Worm (Caenorhabditis elegans): ENCODE measurements around the gene R06B10.7.

The R06B10.7 gene

ce11 chrIII:1009775-1010174 is 8.6 kb upstream of the R06B10.7 start, which contains the start of gene clc-24:
Gene clc-24, plus strand, starts transcription at chrIII:1010037.
- TF ChIP-seq cnd-1 (tag; optimal IDR thresholded peaks at IDR 0.05) = no peak
- TF ChIP-seq pha-4 (tag; optimal IDR thresholded peaks at IDR 0.05) = no peak

- TF ChIP-seq blmp-1 (tag; optimal IDR thresholded peaks at IDR 0.05) (no peak), sem-2 (GFP tag; optimal IDR thresholded peaks at IDR 0.05) (no peak), nhr-28 (tag; optimal IDR thresholded peaks at IDR 0.05) (no peak), pha-4 (tag; optimal IDR thresholded peaks at IDR 0.05) (no peak), nhr-12 (tag; optimal IDR thresholded peaks at IDR 0.05) (no peak), elt-1 (tag; optimal IDR thresholded peaks at IDR 0.05; ENCODE audit: borderline replicate concordance, insufficient read depth) (no peak), unc-39 (tag; optimal IDR thresholded peaks at IDR 0.05) (no peak), hlh-1 (tag; optimal IDR thresholded peaks at IDR 0.05) (no peak), lin-13 (tag; optimal IDR thresholded peaks at IDR 0.05) (no peak), unc-120 (tag; optimal IDR thresholded peaks at IDR 0.05; ENCODE audit: poor library complexity, severe bottlenecking) (no peak), drap-1 (GFP tag; optimal IDR thresholded peaks at IDR 0.05) (no peak), sptf-1 (tag; optimal IDR thresholded peaks at IDR 0.05) (no peak), nhr-76 (tag; optimal IDR thresholded peaks at IDR 0.05) (no peak), mab-5 (tag; optimal IDR thresholded peaks at IDR 0.05) (no peak), bed-3 (GFP tag; optimal IDR thresholded peaks at IDR 0.05) (no peak), snpc-4 (tag; optimal IDR thresholded peaks at IDR 0.05) (no peak)
Measured at ce11 chrIII:1008091-1008490, 6.9 kb upstream of the R06B10.7 start, which contains the start of gene clc-27. Gene clc-27, plus strand, starts transcription at chrIII:1008391.

ce11 chrIII:1007143-1007905 is 6.1 kb upstream of the R06B10.7 start:
- TF ChIP-seq cnd-1 (tag; optimal IDR thresholded peaks at IDR 0.05) = no peak
- TF ChIP-seq zip-8 (tag; optimal IDR thresholded peaks at IDR 0.05) = no peak
- TF ChIP-seq flh-1 (GFP tag; optimal IDR thresholded peaks at IDR 0.05) = no peak
- TF ChIP-seq mab-5 (tag; optimal IDR thresholded peaks at IDR 0.05) = no peak
- no peak for TF ChIP-seq ceh-43 (GFP tag; optimal IDR thresholded peaks at IDR 0.05)
- no peak for TF ChIP-seq ces-1 (GFP tag; optimal IDR thresholded peaks at IDR 0.05)
- TF ChIP-seq unc-120 (tag; optimal IDR thresholded peaks at IDR 0.05; ENCODE audit: poor library complexity, severe bottlenecking) = no peak
- no peak for TF ChIP-seq sem-2 (GFP tag; optimal IDR thresholded peaks at IDR 0.05)
- TF ChIP-seq nhr-76 (tag; optimal IDR thresholded peaks at IDR 0.05) = no peak
- no peak for TF ChIP-seq drap-1 (GFP tag; optimal IDR thresholded peaks at IDR 0.05)
- no peak for TF ChIP-seq mep-1 (tag; optimal IDR thresholded peaks at IDR 0.05)
- TF ChIP-seq elt-1 (tag; optimal IDR thresholded peaks at IDR 0.05; ENCODE audit: borderline replicate concordance, insufficient read depth) = no peak

- TF ChIP-seq nhr-76 (tag; optimal IDR thresholded peaks at IDR 0.05) (no peak), ceh-43 (GFP tag; optimal IDR thresholded peaks at IDR 0.05) (no peak), blmp-1 (tag; optimal IDR thresholded peaks at IDR 0.05) (no peak), tbx-8 (GFP tag; optimal IDR thresholded peaks at IDR 0.05) (no peak), lin-13 (tag; optimal IDR thresholded peaks at IDR 0.05) (no peak), nhr-2 (tag; optimal IDR thresholded peaks at IDR 0.05) (no peak), ceh-39 (tag; optimal IDR thresholded peaks at IDR 0.05) (no peak), snpc-4 (tag; optimal IDR thresholded peaks at IDR 0.05) (no peak), mls-2 (tag; optimal IDR thresholded peaks at IDR 0.05) (no peak), hlh-1 (tag; optimal IDR thresholded peaks at IDR 0.05) (no peak), elt-1 (tag; optimal IDR thresholded peaks at IDR 0.05; ENCODE audit: borderline replicate concordance, insufficient read depth) (no peak), ztf-11 (tag; optimal IDR thresholded peaks at IDR 0.05) (no peak), lsy-2 (tag; optimal IDR thresholded peaks at IDR 0.05) (no peak), ceh-83 (GFP tag; optimal IDR thresholded peaks at IDR 0.05) (no peak), M03D4.4 (tag; optimal IDR thresholded peaks at IDR 0.05) (no peak), unc-62 (GFP tag; optimal IDR thresholded peaks at IDR 0.05) (no peak), nhr-237 (tag; optimal IDR thresholded peaks at IDR 0.05) (no peak), mep-1 (tag; optimal IDR thresholded peaks at IDR 0.05) (no peak)
Measured at ce11 chrIII:1004464-1004863, 3.3 kb upstream of the R06B10.7 start.

All from whole organism, mixed stage, embryonic.